Worm (Caenorhabditis elegans) whole organism, midembryonic: ENCODE results near the gene glt-6.

Source experiments
- T22C8.4 ChIP-seq: fragments of 200-800 bp; sonication (Bioruptor generic); IDR thresholded peaks from 2 replicates; pipeline ENCODE4 v1.3.6; 2022; ENCODE audit warnings: missing genetic modification characterization, missing compliant biosample characterization
- cog-1 ChIP-seq: sonication (generic microtip); optimal IDR thresholded peaks from 2 replicates; lab custom pipeline; 2016; ENCODE audit warnings: missing genetic modification characterization, missing compliant biosample characterization
- flt-1 ChIP-seq: fragments of 200-800 bp; sonication (Bioruptor generic); IDR thresholded peaks from 2 replicates; pipeline ENCODE4 v1.3.6; 2022; ENCODE audit warnings: missing genetic modification characterization, missing compliant biosample characterization
- med-1 ChIP-seq: sonication (generic microtip); optimal IDR thresholded peaks from 2 replicates; lab custom pipeline; 2017; ENCODE audit warnings: missing genetic modification characterization, mild to moderate bottlenecking, missing compliant biosample characterization, antibody characterized with exemption, missing genetic modification reagents; ENCODE audit not compliant: insufficient read depth
- ref-1 ChIP-seq: fragments of 200-800 bp; sonication (Bioruptor generic); conservative IDR thresholded peaks from 2 replicates; pipeline ENCODE4 v1.3.6; 2022; ENCODE audit warnings: missing genetic modification reagents, missing genetic modification characterization, missing compliant biosample characterization
- tab-1 ChIP-seq: fragments of 200-800 bp; sonication (Bioruptor generic); IDR thresholded peaks from 2 replicates; pipeline ENCODE4 v1.3.6; 2022; ENCODE audit warnings: missing genetic modification characterization, missing compliant biosample characterization
- ztf-23 ChIP-seq: fragments of 200-800 bp; sonication (Bioruptor generic); IDR thresholded peaks from 2 replicates; pipeline ENCODE4 v1.3.6; 2022; ENCODE audit warnings: missing genetic modification reagents, missing genetic modification characterization, missing compliant biosample characterization
- ztf-29 ChIP-seq: fragments of 200-800 bp; sonication (Bioruptor generic); IDR thresholded peaks from 2 replicates; pipeline ENCODE4 v1.3.6; 2022; ENCODE audit warnings: missing genetic modification reagents, missing genetic modification characterization, missing compliant biosample characterization

ce11 chrIV:7473159-7473649 is 30.2 kb upstream of the glt-6 start, which contains the start of the genes plk-3 and F55G1.6:
- TF ChIP-seq tab-1 (GFP tag; lab: Robert Waterston, UW), result no peak
- TF ChIP-seq flt-1 (GFP tag; lab: Robert Waterston, UW), result no peak
- TF ChIP-seq cog-1, result no peak
- no peak for TF ChIP-seq ref-1 (GFP tag; lab: Robert Waterston, UW)
- TF ChIP-seq med-1, result no peak
- TF ChIP-seq T22C8.4 (GFP tag; lab: Robert Waterston, UW), result no peak
- TF ChIP-seq ztf-29 (GFP tag; lab: Robert Waterston, UW), result no peak
- TF ChIP-seq ztf-23 (GFP tag; lab: Robert Waterston, UW), result no peak
